Fruit fly (Drosophila melanogaster): ENCODE data around the gene CG43091.

The CG43091 gene

DNA sequence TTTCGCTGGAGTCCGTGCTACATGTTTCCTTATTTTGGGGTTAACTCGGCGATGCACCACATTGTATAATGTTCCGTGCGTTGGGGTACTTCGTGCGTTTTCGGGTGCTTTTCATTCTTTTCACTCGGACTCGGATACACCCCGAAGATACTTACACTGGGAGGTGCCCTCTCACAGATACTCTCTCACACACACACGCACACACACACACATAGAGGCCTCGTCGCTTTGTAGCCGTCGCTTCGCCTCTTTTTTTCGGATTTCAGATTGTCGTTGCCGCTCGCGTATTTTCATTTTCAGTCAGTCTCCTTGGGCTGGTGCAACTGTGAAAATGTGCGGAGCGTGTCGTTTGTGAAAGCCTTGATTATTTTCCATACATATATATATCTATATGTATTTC lies 12.9 kb upstream of the CG43091 start (continued):
- TF ChIP-seq Adf1 (GFP tag; IDR thresholded peaks at IDR 0.05): peak; percentile 61; the same call in 1 of the 2 replicates

DNA sequence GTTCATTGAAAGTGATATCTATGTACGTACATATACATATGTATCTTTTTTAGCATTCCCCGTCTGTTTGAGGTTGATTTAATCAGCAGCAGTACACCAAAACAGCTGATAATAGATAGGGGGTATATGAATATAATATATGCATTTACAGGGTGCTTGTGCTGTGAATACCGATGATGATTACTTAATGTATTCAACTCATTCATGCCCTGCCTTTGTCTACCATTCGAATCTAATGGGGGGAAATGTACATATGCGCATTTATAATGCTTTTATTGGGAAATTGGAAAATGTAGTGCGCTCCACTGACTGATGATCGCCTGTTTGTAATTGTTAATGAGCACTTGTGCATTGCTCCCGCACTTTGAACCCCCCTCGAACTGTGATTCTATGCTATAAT lies 11.6 kb upstream of the CG43091 start:
- TF ChIP-seq klu (GFP tag; IDR thresholded peaks at IDR 0.05) (no peak), CG32532 (GFP tag; IDR thresholded peaks at IDR 0.05) (0 out of 2 replicates have a peak, but pooled peaks have one; percentile 28), Hr78 (GFP tag; optimal IDR thresholded peaks at IDR 0.05) (peak in 1 of 2 experiments; percentile 59), BEAF-32 (GFP tag; optimal IDR thresholded peaks at IDR 0.05) (no peak), CG18599 (GFP tag; optimal IDR thresholded peaks at IDR 0.05) (no peak), CG8089 (GFP tag; optimal IDR thresholded peaks at IDR 0.05) (no peak), CG8281 (tag; optimal IDR thresholded peaks at IDR 0.05) (no peak), CG17612 (GFP tag; IDR thresholded peaks at IDR 0.05) (no peak), unc-4 (GFP tag; IDR thresholded peaks at IDR 0.05; ENCODE audit: partially characterized antibody) (no peak), CG2889 (GFP tag; IDR thresholded peaks at IDR 0.05) (no peak), dan (GFP tag; IDR thresholded peaks at IDR 0.05) (no peak), CG6813 (GFP tag; optimal IDR thresholded peaks at IDR 0.05) (no peak), CG12219 (GFP tag; optimal IDR thresholded peaks at IDR 0.05) (no peak), CG33557 (GFP tag; optimal IDR thresholded peaks at IDR 0.05) (no peak), HLHmδ (GFP tag; optimal IDR thresholded peaks at IDR 0.05) (peak; percentile 34), CG1602 (GFP tag; optimal IDR thresholded peaks at IDR 0.05) (no peak), Blimp-1 (GFP tag; optimal IDR thresholded peaks at IDR 0.05) (peak; percentile 12), Six4 (GFP tag; optimal IDR thresholded peaks at IDR 0.05) (no peak), BtbVII (GFP tag; optimal IDR thresholded peaks at IDR 0.05) (no peak), fru (optimal IDR thresholded peaks at IDR 0.05) (no peak), Hr51 (GFP tag; optimal IDR thresholded peaks at IDR 0.05) (no peak), CG12659 (GFP tag; optimal IDR thresholded peaks at IDR 0.05) (no peak), crc (GFP tag; optimal IDR thresholded peaks at IDR 0.05) (no peak), CG4360 (GFP tag; IDR thresholded peaks at IDR 0.05) (no peak), ken (GFP tag; IDR thresholded peaks at IDR 0.05) (no peak), sug (tag; optimal IDR thresholded peaks at IDR 0.05) (peak; percentile 44), CG4424 (GFP tag; optimal IDR thresholded peaks at IDR 0.05) (no peak), CG14667 (GFP tag; IDR thresholded peaks at IDR 0.05) (no peak), Awh (GFP tag; IDR thresholded peaks at IDR 0.05) (0 out of 2 replicates have a peak, but pooled peaks have one; percentile 37), slbo (GFP tag; IDR thresholded peaks at IDR 0.05) (no peak), sd (tag; optimal IDR thresholded peaks at IDR 0.05) (peak; percentile 33), row (GFP tag; IDR thresholded peaks at IDR 0.05) (0 out of 3 replicates have a peak, but pooled peaks have one; percentile 13), CG6272 (GFP tag; IDR thresholded peaks at IDR 0.05) (no peak), salm (tag; optimal IDR thresholded peaks at IDR 0.05) (peak; percentile 18), Lpt (GFP tag; optimal IDR thresholded peaks at IDR 0.05) (no peak), chn (GFP tag; optimal IDR thresholded peaks at IDR 0.05) (no peak), CG12071 (GFP tag; optimal IDR thresholded peaks at IDR 0.05) (no peak), gro (GFP tag; optimal IDR thresholded peaks at IDR 0.05) (no peak), CG18476 (GFP tag; optimal IDR thresholded peaks at IDR 0.05) (no peak), sens (GFP tag) (peak; percentile 55), Deaf1 (tag; optimal IDR thresholded peaks at IDR 0.05) (no peak), D19B (GFP tag; optimal IDR thresholded peaks at IDR 0.05) (peak; percentile 5), crp (GFP tag; optimal IDR thresholded peaks at IDR 0.05) (peak in 1 of 2 experiments; percentile 12), E2f1 (GFP tag; IDR thresholded peaks at IDR 0.05) (no peak), CG13296 (GFP tag; optimal IDR thresholded peaks at IDR 0.05) (no peak), Camta (GFP tag; optimal IDR thresholded peaks at IDR 0.05) (no peak), Sin3A (optimal IDR thresholded peaks at IDR 0.05) (no peak), CG4282 (GFP tag; optimal IDR thresholded peaks at IDR 0.05) (no peak), CG1603 (tag; optimal IDR thresholded peaks at IDR 0.05) (no peak)

Measured in whole organism, embryonic.